Worm (Caenorhabditis elegans): Measurements from ENCODE around the gene nhr-14.

DNA sequence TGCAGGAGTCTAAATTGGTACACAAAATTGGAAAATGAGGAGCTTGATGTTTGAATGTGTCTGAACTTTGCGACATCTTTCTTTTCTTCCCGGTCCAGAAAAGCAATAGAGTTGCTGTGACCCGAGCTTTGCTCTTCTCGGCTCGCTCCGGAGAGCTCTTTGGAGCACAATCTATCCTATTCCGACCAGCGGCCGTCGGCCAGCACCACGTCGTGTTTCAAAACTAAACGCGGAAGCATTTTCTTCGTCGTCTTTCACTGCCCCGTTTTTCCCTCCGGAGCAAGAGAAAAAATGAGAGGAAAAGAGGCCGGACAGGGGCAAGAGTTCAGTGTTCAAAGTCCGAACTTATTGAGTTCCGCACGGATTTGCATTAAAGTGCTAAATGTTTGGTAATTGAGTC is 3.1 kb upstream of the nhr-14 start:
- TF ChIP-seq tab-1 (GFP tag; IDR thresholded peaks at IDR 0.05), result no peak
- TF ChIP-seq flt-1 (GFP tag; IDR thresholded peaks at IDR 0.05), result no peak
- no peak for TF ChIP-seq T22C8.4 (GFP tag; IDR thresholded peaks at IDR 0.05)
- TF ChIP-seq ztf-23 (GFP tag; IDR thresholded peaks at IDR 0.05), result no peak
- no peak for TF ChIP-seq med-1 (GFP tag; optimal IDR thresholded peaks at IDR 0.05; ENCODE audit: insufficient read depth)
- TF ChIP-seq cog-1 (tag; optimal IDR thresholded peaks at IDR 0.05), result no peak
- no peak for TF ChIP-seq klf-2 (GFP tag; conservative IDR thresholded peaks at IDR 0.05)
